Worm (Caenorhabditis elegans): ENCODE measurements around the gene fox-1.

The fox-1 gene

ce11 chrX:2426932-2427331 lies 32.8 kb downstream of the fox-1 start:
- TF ChIP-seq ama-1 (optimal IDR thresholded peaks at IDR 0.05) = no peak
- TF ChIP-seq tra-4 (tag; optimal IDR thresholded peaks at IDR 0.05) = no peak
- no peak for TF ChIP-seq scrt-1 (GFP tag; IDR thresholded peaks at IDR 0.05)
- TF ChIP-seq pes-1 (GFP tag; IDR thresholded peaks at IDR 0.05) = no peak
- no peak for TF ChIP-seq ets-7 (tag; optimal IDR thresholded peaks at IDR 0.05)
- no peak for TF ChIP-seq hmbx-1 (tag; optimal IDR thresholded peaks at IDR 0.05)
- no peak for TF ChIP-seq sea-1 (GFP tag; conservative IDR thresholded peaks at IDR 0.05)
- no peak for TF ChIP-seq ceh-36 (tag; optimal IDR thresholded peaks at IDR 0.05)
- TF ChIP-seq flt-1 (GFP tag; IDR thresholded peaks at IDR 0.05) = no peak

DNA sequence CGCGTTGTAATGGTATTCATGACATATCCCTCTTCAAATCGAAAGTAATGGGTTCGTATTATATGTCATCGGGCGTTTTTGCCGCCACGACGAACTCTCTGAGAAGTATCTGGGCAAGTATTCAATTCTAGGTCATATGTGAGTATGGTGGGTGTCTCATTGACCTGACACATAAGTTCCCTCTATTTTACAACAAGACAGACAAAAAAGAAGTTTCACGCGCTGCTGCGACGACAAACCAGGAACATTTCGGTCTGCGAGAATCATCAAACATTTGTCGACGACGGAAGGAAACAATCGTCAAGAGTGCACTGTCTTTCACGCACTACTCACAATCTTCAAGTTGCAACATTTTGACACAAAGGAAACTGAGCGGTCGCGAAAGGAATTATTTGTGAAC lies 34.4 kb downstream of the fox-1 start:
- TF ChIP-seq hmbx-1 (tag; optimal IDR thresholded peaks at IDR 0.05) = no peak

- no peak for TF ChIP-seq hmg-4 (GFP tag; optimal IDR thresholded peaks at IDR 0.05)
Observed at ce11 chrX:2422123-2422522, 37.6 kb downstream of the fox-1 start.

- TF ChIP-seq hmg-4 (GFP tag; optimal IDR thresholded peaks at IDR 0.05) (no peak), tra-4 (tag; optimal IDR thresholded peaks at IDR 0.05) (no peak), hmbx-1 (tag; optimal IDR thresholded peaks at IDR 0.05) (no peak), ceh-13 (GFP tag; optimal IDR thresholded peaks at IDR 0.05) (no peak), hnd-1 (tag; optimal IDR thresholded peaks at IDR 0.05) (no peak), ets-7 (tag; optimal IDR thresholded peaks at IDR 0.05) (no peak), ceh-36 (tag; optimal IDR thresholded peaks at IDR 0.05) (no peak), tbx-11 (GFP tag; IDR thresholded peaks at IDR 0.05) (no peak), sea-1 (GFP tag; conservative IDR thresholded peaks at IDR 0.05) (no peak), flt-1 (GFP tag; IDR thresholded peaks at IDR 0.05) (no peak), F13C5.2 (tag; optimal IDR thresholded peaks at IDR 0.05) (no peak), pes-1 (GFP tag; IDR thresholded peaks at IDR 0.05) (no peak), tbx-37 (GFP tag; conservative IDR thresholded peaks at IDR 0.05) (no peak), aly-1 (tag; optimal IDR thresholded peaks at IDR 0.05) (no peak), B0310.2 (tag; optimal IDR thresholded peaks at IDR 0.05) (no peak), ama-1 (optimal IDR thresholded peaks at IDR 0.05) (no peak), scrt-1 (GFP tag; IDR thresholded peaks at IDR 0.05) (no peak)
Observed at ce11 chrX:2419777-2420176, 39.9 kb downstream of the fox-1 start, which contains the start of gene glr-7. TSS of gene glr-7 (minus strand) at chrX:2419877.

DNA sequence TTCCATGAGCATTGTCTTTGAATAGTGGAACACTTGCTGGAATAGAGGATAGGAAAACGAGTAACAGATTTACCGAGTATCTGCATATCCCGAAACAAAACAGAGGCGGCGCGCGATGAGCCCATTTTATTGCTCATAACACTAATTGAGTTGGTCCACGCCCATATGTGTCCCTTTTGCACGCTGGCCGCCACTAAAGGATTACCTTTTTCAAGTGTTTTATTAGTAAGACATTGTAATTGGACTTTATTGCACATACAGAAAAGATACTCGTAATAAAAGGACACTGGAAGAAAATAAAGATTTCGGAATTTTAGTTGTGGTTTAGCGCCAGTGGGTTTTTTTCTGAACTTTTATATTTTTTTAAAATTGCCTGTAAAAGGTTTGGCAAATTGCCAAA lies 46.4 kb downstream of the fox-1 start, which contains the start of gene hlh-15:
Gene hlh-15 (minus strand): TSS at position 101 of the 400 bp plus-strand sequence.
- TF ChIP-seq tbx-11 (GFP tag; IDR thresholded peaks at IDR 0.05) (no peak), aly-1 (tag; optimal IDR thresholded peaks at IDR 0.05) (no peak), hmbx-1 (tag; optimal IDR thresholded peaks at IDR 0.05) (no peak), flt-1 (GFP tag; IDR thresholded peaks at IDR 0.05) (no peak), ceh-36 (tag; optimal IDR thresholded peaks at IDR 0.05) (no peak), pes-1 (GFP tag; IDR thresholded peaks at IDR 0.05) (no peak)

ce11 chrX:2410978-2411377 lies 48.7 kb downstream of the fox-1 start:
- TF ChIP-seq aly-1 (tag; optimal IDR thresholded peaks at IDR 0.05) (no peak), hmbx-1 (tag; optimal IDR thresholded peaks at IDR 0.05) (no peak), B0310.2 (tag; optimal IDR thresholded peaks at IDR 0.05) (no peak), sea-1 (GFP tag; conservative IDR thresholded peaks at IDR 0.05) (no peak), flt-1 (GFP tag; IDR thresholded peaks at IDR 0.05) (no peak), tra-4 (tag; optimal IDR thresholded peaks at IDR 0.05) (no peak), pes-1 (GFP tag; IDR thresholded peaks at IDR 0.05) (no peak)

DNA sequence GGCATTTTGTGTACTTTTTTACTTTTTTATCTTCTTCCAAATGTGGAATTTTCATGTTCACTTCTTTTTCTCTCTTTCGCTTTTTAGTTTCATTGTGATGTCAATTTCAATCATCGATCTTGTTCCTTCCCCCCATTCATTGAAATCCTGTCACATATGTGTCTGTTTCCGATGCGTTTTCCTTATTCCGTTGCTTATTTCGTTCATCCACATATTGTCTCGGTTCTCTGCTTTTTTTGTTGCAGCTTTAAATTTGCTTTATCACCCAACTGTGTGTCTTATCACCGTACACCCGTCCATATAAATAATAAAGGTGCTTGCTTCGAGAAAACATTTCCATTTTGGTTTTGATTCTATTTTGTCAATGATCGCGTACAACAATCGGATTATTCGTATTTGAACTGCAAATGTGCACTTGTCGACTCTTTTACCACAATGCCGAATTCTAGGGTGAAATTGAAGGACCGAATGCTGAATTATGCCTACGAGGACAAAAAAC lies 50.4 kb downstream of the fox-1 start, which contains the start of the genes C43H6.12 and trpp-12:
Gene C43H6.12 (plus strand): TSS at position 365 of the 499 bp plus-strand sequence.
Gene trpp-12 (plus strand): TSS at position 449 of the 499 bp plus-strand sequence.
- TF ChIP-seq ceh-36 (tag; optimal IDR thresholded peaks at IDR 0.05) (no peak), hnd-1 (tag; optimal IDR thresholded peaks at IDR 0.05) (no peak), tbx-37 (GFP tag; conservative IDR thresholded peaks at IDR 0.05) (no peak), F13C5.2 (tag; optimal IDR thresholded peaks at IDR 0.05) (no peak), flt-1 (GFP tag; IDR thresholded peaks at IDR 0.05) (no peak), hmbx-1 (tag; optimal IDR thresholded peaks at IDR 0.05) (no peak), scrt-1 (GFP tag; IDR thresholded peaks at IDR 0.05) (no peak), tbx-11 (GFP tag; IDR thresholded peaks at IDR 0.05) (no peak), tra-4 (tag; optimal IDR thresholded peaks at IDR 0.05) (no peak), ama-1 (optimal IDR thresholded peaks at IDR 0.05) (no peak), ceh-13 (GFP tag; optimal IDR thresholded peaks at IDR 0.05) (no peak), hmg-4 (GFP tag; optimal IDR thresholded peaks at IDR 0.05) (no peak), B0310.2 (tag; optimal IDR thresholded peaks at IDR 0.05) (no peak), ets-7 (tag; optimal IDR thresholded peaks at IDR 0.05) (no peak), sea-1 (GFP tag; conservative IDR thresholded peaks at IDR 0.05) (no peak)

DNA sequence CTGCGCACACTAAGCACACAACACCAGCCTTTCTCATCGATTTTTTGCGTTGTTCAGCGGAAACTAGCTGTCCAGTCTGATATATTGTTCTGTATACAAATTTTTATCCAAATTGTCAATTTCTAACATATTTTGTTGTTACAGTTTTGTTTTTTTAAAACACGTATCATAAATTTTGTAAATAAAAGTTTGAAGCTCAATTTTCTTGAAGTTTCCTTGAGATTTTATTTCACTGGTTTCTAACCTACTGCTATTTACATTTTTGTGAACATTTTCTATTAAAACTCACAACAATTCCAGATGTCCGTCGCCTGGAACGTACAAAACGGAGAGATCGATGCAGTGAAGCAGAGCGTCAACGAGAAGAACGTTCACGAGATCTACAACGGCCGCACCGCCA lies 52.5 kb downstream of the fox-1 start, which contains the start of gene mtpn-1:
Gene mtpn-1 (plus strand): TSS at position 301 of the 400 bp plus-strand sequence.
- TF ChIP-seq aly-1 (tag; optimal IDR thresholded peaks at IDR 0.05) = no peak
- no peak for TF ChIP-seq ama-1 (optimal IDR thresholded peaks at IDR 0.05)
- TF ChIP-seq sea-1 (GFP tag; conservative IDR thresholded peaks at IDR 0.05) = no peak
- no peak for TF ChIP-seq tra-4 (tag; optimal IDR thresholded peaks at IDR 0.05)
- no peak for TF ChIP-seq tbx-37 (GFP tag; conservative IDR thresholded peaks at IDR 0.05)
- TF ChIP-seq ceh-36 (tag; optimal IDR thresholded peaks at IDR 0.05) = no peak
- TF ChIP-seq tbx-11 (GFP tag; IDR thresholded peaks at IDR 0.05) = no peak
- no peak for TF ChIP-seq hmbx-1 (tag; optimal IDR thresholded peaks at IDR 0.05)
- no peak for TF ChIP-seq F13C5.2 (tag; optimal IDR thresholded peaks at IDR 0.05)
- no peak for TF ChIP-seq pes-1 (GFP tag; IDR thresholded peaks at IDR 0.05)
- TF ChIP-seq flt-1 (GFP tag; IDR thresholded peaks at IDR 0.05) = no peak
- no peak for TF ChIP-seq ceh-13 (GFP tag; optimal IDR thresholded peaks at IDR 0.05)
